Fruit fly (Drosophila melanogaster): ENCODE results near the gene Phs.

dm6 chr3L:15647712-15648621, 28.3 kb downstream of the Phs start, which contains the start of the genes comm3 and CG43083:
- no peak for TF ChIP-seq CG14655 (GFP tag; optimal IDR thresholded peaks at IDR 0.05)
- TF ChIP-seq CG9948 (tag; optimal IDR thresholded peaks at IDR 0.05): no peak

All from whole organism, pupa.